Worm (Caenorhabditis elegans): ENCODE measurements around the gene BE10.4.

DNA sequence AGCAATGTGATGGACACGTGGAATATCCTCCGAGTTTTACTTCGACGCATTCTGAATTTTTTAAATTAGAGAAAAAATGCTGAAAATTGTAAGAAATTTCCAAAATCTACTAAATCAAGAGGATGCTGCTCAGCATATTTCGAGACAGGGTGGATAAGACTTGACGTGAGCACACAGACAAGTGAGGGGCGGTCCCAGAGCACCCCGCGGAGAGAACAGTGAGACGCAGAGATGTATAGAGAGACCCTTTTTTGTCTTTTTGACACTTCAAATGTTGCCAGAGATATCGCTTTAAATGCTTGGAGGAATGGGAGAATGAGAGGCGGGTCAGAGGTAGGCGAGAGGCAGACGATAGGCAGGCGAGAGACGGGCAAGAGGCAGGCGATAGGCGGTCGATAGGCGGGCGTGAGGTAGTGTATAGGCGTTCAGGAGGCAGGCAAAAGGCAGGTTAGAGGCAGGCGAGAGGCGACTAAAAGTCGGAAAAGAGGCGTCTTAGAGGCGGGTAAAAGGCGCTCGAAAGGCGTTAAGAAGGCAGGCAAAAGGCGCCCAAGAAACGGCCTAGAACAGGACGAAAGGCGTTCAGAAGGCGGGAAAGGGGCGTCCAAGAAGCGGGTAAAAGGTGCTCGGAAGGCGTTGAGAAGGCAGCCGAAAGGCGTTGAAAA, 33.5 kb upstream of the BE10.4 start, which contains the start of gene gab-1:
- TF ChIP-seq xnd-1 (tag; optimal IDR thresholded peaks at IDR 0.05) (no peak), Y53F4B.3 (GFP tag; IDR thresholded peaks at IDR 0.05) (no peak), atf-7 (tag; optimal IDR thresholded peaks at IDR 0.05) (no peak), ama-1 (optimal IDR thresholded peaks at IDR 0.05) (no peak), ama-1 (GFP tag; optimal IDR thresholded peaks at IDR 0.05) (no peak), sdz-38 (tag; optimal IDR thresholded peaks at IDR 0.05) (no peak), athp-1 (tag; optimal IDR thresholded peaks at IDR 0.05) (no peak)
